Worm (Caenorhabditis elegans) whole organism, young adult: ENCODE results near the gene degl-1.
A peak's percentile ranks its signal among the peaks of the same experiment; 100 is the strongest.

Experiments
- B0035.1 ChIP-seq: sonication (generic microtip); optimal IDR thresholded peaks from 2 replicates; lab custom pipeline; 2016; ENCODE audit warnings: missing genetic modification characterization, mild to moderate bottlenecking, missing compliant biosample characterization, missing genotype, missing genetic modification reagents
- C06A6.2 ChIP-seq: fragments of 200-800 bp; sonication (Bioruptor generic); conservative IDR thresholded peaks from 2 replicates; pipeline ENCODE4 v1.3.6; 2022; ENCODE audit warnings: missing genetic modification characterization, missing compliant biosample characterization
- F33H1.4 ChIP-seq: fragments of 200-800 bp; sonication (Bioruptor generic); IDR thresholded peaks from 2 replicates; pipeline ENCODE4 v1.3.6; 2022; ENCODE audit warnings: missing genetic modification reagents, missing genetic modification characterization, missing compliant biosample characterization
- F37B4.10 ChIP-seq: fragments of 200-800 bp; sonication (Bioruptor generic); IDR thresholded peaks from 2 replicates; pipeline ENCODE4 v1.3.6; 2022; ENCODE audit warnings: missing genetic modification characterization, missing compliant biosample characterization
- F49E8.2 ChIP-seq: sonication (generic microtip); optimal IDR thresholded peaks from 3 replicates; lab custom pipeline; 2017; ENCODE audit warnings: missing genetic modification characterization, mild to moderate bottlenecking, missing compliant biosample characterization, antibody characterized with exemption, moderate library complexity; ENCODE audit not compliant: insufficient read depth
- F57A8.1 ChIP-seq: fragments of 200-800 bp; sonication (Bioruptor generic); optimal IDR thresholded peaks from 2 replicates; lab custom pipeline; 2018; ENCODE audit warnings: mild to moderate bottlenecking, missing genetic modification characterization, moderate library complexity, missing compliant biosample characterization
- T26A5.8 ChIP-seq: sonication (generic microtip); optimal IDR thresholded peaks from 2 replicates; lab custom pipeline; 2016; ENCODE audit warnings: missing genetic modification characterization, missing compliant biosample characterization
- Y53G8AR.9 ChIP-seq: fragments of 200-800 bp; sonication (Bioruptor generic); conservative IDR thresholded peaks from 2 replicates; pipeline ENCODE4 v1.3.6; 2022; ENCODE audit warnings: missing genetic modification reagents, missing genetic modification characterization, missing compliant biosample characterization
- Y95B8A.8 ChIP-seq: fragments of 200-800 bp; sonication (Bioruptor generic); IDR thresholded peaks from 2 replicates; pipeline ENCODE4 v1.3.6; 2022; ENCODE audit warnings: missing genetic modification reagents, missing genetic modification characterization, missing compliant biosample characterization
- ama-1 ChIP-seq, 3 experiments: fragments of 150-350 bp in 1 of 3; sonication (generic microtip) in 2 of 3; optimal IDR thresholded peaks; 2 replicates each; lab custom pipeline; 2014 to 2018; ENCODE audit warnings: missing biosample characterization in 2 of 3, missing genetic modification characterization in 2 of 3, missing genetic modification reagents in 2 of 3
- aptf-2 ChIP-seq: fragments of 200-800 bp; sonication (Bioruptor generic); conservative IDR thresholded peaks from 2 replicates; pipeline ENCODE4 v1.3.6; 2022; ENCODE audit warnings: missing genetic modification reagents, missing genetic modification characterization, missing compliant biosample characterization
- attf-5 ChIP-seq: fragments of 200-800 bp; sonication (Bioruptor generic); optimal IDR thresholded peaks from 2 replicates; lab custom pipeline; 2018; ENCODE audit warnings: mild to moderate bottlenecking, missing genetic modification characterization, missing compliant biosample characterization
- ccch-3 ChIP-seq: fragments of 200-800 bp; sonication (Bioruptor generic); optimal IDR thresholded peaks from 2 replicates; lab custom pipeline; 2018; ENCODE audit warnings: mild to moderate bottlenecking, missing genetic modification characterization, missing compliant biosample characterization
- cebp-1 ChIP-seq, 2 experiments: fragments of 200-800 bp in 1 of 2; sonication (Bioruptor generic) in 1 of 2; sonication (generic microtip) in 1 of 2; IDR thresholded peaks in 1 of 2; optimal IDR thresholded peaks in 1 of 2; 2 replicates each; pipeline versions ENCODE4 v1.3.6 to Lab custom; 2017 to 2022; ENCODE audit warnings: missing compliant biosample characterization in 2 of 2, missing genetic modification characterization in 2 of 2, mild to moderate bottlenecking in 1 of 2, missing genetic modification reagents in 1 of 2, moderate library complexity in 1 of 2
- ceh-100 ChIP-seq: fragments of 200-800 bp; sonication (Bioruptor generic); IDR thresholded peaks from 2 replicates; pipeline ENCODE4 v1.3.6; 2022; ENCODE audit warnings: missing genetic modification reagents, missing genetic modification characterization, missing compliant biosample characterization
- ceh-27 ChIP-seq: fragments of 200-800 bp; sonication (Bioruptor generic); optimal IDR thresholded peaks from 2 replicates; lab custom pipeline; 2018; ENCODE audit warnings: mild to moderate bottlenecking, missing genetic modification characterization, moderate library complexity, missing compliant biosample characterization
- egl-18 ChIP-seq: fragments of 200-800 bp; sonication (Bioruptor generic); IDR thresholded peaks from 2 replicates; pipeline ENCODE4 v1.3.6; 2022; ENCODE audit warnings: missing genetic modification reagents, missing genetic modification characterization, missing compliant biosample characterization
- ekl-4 ChIP-seq: fragments of 200-800 bp; sonication (Bioruptor generic); IDR thresholded peaks from 2 replicates; pipeline ENCODE4 v1.3.6; 2022; ENCODE audit warnings: missing genetic modification reagents, missing genetic modification characterization, missing compliant biosample characterization
- ets-4 ChIP-seq: fragments of 200-800 bp; sonication (Bioruptor generic); optimal IDR thresholded peaks from 2 replicates; lab custom pipeline; 2018; ENCODE audit warnings: mild to moderate bottlenecking, missing genetic modification characterization, missing compliant biosample characterization
- hmg-1.2 ChIP-seq: fragments of 200-800 bp; sonication (Bioruptor generic); IDR thresholded peaks from 2 replicates; pipeline ENCODE4 v1.3.6; 2022; ENCODE audit warnings: missing genetic modification reagents, missing genetic modification characterization, missing compliant biosample characterization
- let-607 ChIP-seq, 2 experiments: fragments of 200-800 bp in 1 of 2; sonication (Bioruptor generic) in 1 of 2; sonication (generic microtip) in 1 of 2; optimal IDR thresholded peaks; 2 replicates each; lab custom pipeline; 2016 to 2018; ENCODE audit warnings: mild to moderate bottlenecking in 2 of 2, missing compliant biosample characterization in 2 of 2, missing genetic modification characterization in 2 of 2, moderate library complexity in 2 of 2, missing genotype in 1 of 2
- lin-40 ChIP-seq: sonication (generic microtip); optimal IDR thresholded peaks from 2 replicates; lab custom pipeline; 2016; ENCODE audit warnings: missing genetic modification characterization, mild to moderate bottlenecking, missing compliant biosample characterization, missing genotype, missing genetic modification reagents
- madf-10 ChIP-seq: sonication (generic microtip); optimal IDR thresholded peaks from 2 replicates; lab custom pipeline; 2016; ENCODE audit warnings: mild to moderate bottlenecking, missing genetic modification characterization, missing compliant biosample characterization
- madf-8 ChIP-seq: fragments of 200-800 bp; sonication (Bioruptor generic); conservative IDR thresholded peaks from 2 replicates; pipeline ENCODE4 v1.3.6; 2022; ENCODE audit warnings: missing genetic modification reagents, missing genetic modification characterization, missing compliant biosample characterization
- nfya-1 ChIP-seq: sonication (generic microtip); optimal IDR thresholded peaks from 2 replicates; lab custom pipeline; 2017; ENCODE audit warnings: antibody characterized with exemption, missing compliant biosample characterization, missing genetic modification characterization, borderline replicate concordance; ENCODE audit not compliant: insufficient read depth
- pbrm-1 ChIP-seq: fragments of 200-800 bp; sonication (Bioruptor generic); IDR thresholded peaks from 2 replicates; pipeline ENCODE4 v1.3.6; 2022; ENCODE audit warnings: missing genetic modification reagents, missing genetic modification characterization, missing compliant biosample characterization
- rec-8 ChIP-seq, 2 experiments: sonication (generic microtip); optimal IDR thresholded peaks; 2 replicates each; lab custom pipeline; 2016; ENCODE audit warnings: mild to moderate bottlenecking in 2 of 2, missing genetic modification characterization in 2 of 2, missing genetic modification reagents in 2 of 2, missing genotype in 2 of 2, missing biosample characterization in 1 of 2, missing compliant biosample characterization in 1 of 2, moderate library complexity in 1 of 2
- snpc-4 ChIP-seq, 5 experiments: fragments of 150-350 bp in 1 of 5; sonication (generic microtip) in 4 of 5; optimal IDR thresholded peaks; 2 replicates each; lab custom pipeline; 2014 to 2018; ENCODE audit warnings: missing genetic modification characterization in 5 of 5, missing biosample characterization in 3 of 5, antibody characterized with exemption in 2 of 5, mild to moderate bottlenecking in 2 of 5, missing compliant biosample characterization in 2 of 5, missing genotype in 2 of 5, moderate library complexity in 2 of 5, missing genetic modification reagents in 1 of 5
- somi-1 ChIP-seq: fragments of 200-800 bp; sonication (Bioruptor generic); optimal IDR thresholded peaks from 2 replicates; lab custom pipeline; 2018; ENCODE audit warnings: mild to moderate bottlenecking, missing genetic modification characterization, missing compliant biosample characterization
- tbx-9 ChIP-seq: sonication (generic microtip); optimal IDR thresholded peaks from 2 replicates; lab custom pipeline; 2016; ENCODE audit warnings: borderline replicate concordance, missing genetic modification characterization, inconsistent platforms, missing compliant biosample characterization
- zim-3 ChIP-seq: sonication (generic microtip); optimal IDR thresholded peaks from 2 replicates; lab custom pipeline; 2017; ENCODE audit warnings: mild to moderate bottlenecking, missing genetic modification characterization, moderate library complexity, missing compliant biosample characterization
- ztf-22 ChIP-seq: fragments of 200-800 bp; sonication (Bioruptor generic); optimal IDR thresholded peaks from 2 replicates; lab custom pipeline; 2018; ENCODE audit warnings: mild to moderate bottlenecking, missing genetic modification characterization, moderate library complexity, missing compliant biosample characterization
- ztf-6 ChIP-seq: fragments of 200-800 bp; sonication (Bioruptor generic); IDR thresholded peaks from 2 replicates; pipeline ENCODE4 v1.3.6; 2022; ENCODE audit warnings: missing genetic modification reagents, missing genetic modification characterization, missing compliant biosample characterization

degl-1 gene

ce11 chrIV:14764719-14765173 is 6.5 kb downstream of the degl-1 start (continued):
- peak; percentile 27 for TF ChIP-seq ceh-27 (GFP tag; lab: Kevin White, UChicago)
- TF ChIP-seq ekl-4, result peak; percentile 71
- no peak for TF ChIP-seq rec-8 (tag; optimal IDR thresholded peaks at IDR 0.05; lab: Kevin White, UChicago)
- TF ChIP-seq let-607 (tag; optimal IDR thresholded peaks at IDR 0.05; lab: Kevin White, UChicago), result no peak
- TF ChIP-seq ztf-22 (GFP tag; lab: Kevin White, UChicago), result no peak
- peak; percentile 72 for TF ChIP-seq F33H1.4 (GFP tag; lab: Robert Waterston, UW)
- peak; percentile 97 for TF ChIP-seq hmg-1.2
- no peak for TF ChIP-seq T26A5.8
- TF ChIP-seq madf-8 (GFP tag; lab: Robert Waterston, UW), result peak; percentile 99
- TF ChIP-seq attf-5 (GFP tag; lab: Kevin White, UChicago), result no peak
- no peak for TF ChIP-seq nfya-1 (tag; lab: Kevin White, UChicago)
- peak; percentile 71 for TF ChIP-seq F49E8.2
- TF ChIP-seq zim-3 (tag; lab: Kevin White, UChicago), result no peak
- no peak for TF ChIP-seq ccch-3 (GFP tag; lab: Kevin White, UChicago)
- no peak for TF ChIP-seq tbx-9
- TF ChIP-seq somi-1 (GFP tag; lab: Kevin White, UChicago), result no peak
- peak; percentile 97 for TF ChIP-seq snpc-4 (GFP tag; optimal IDR thresholded peaks at IDR 0.05; lab: Kevin White, UChicago)
- peak; percentile 95 to 99 (median 98) for TF ChIP-seq snpc-4 (tag; optimal IDR thresholded peaks at IDR 0.05; lab: Kevin White, UChicago)
- TF ChIP-seq aptf-2 (GFP tag; lab: Robert Waterston, UW), result peak; percentile 52; the same call in 1 of the 2 replicates
- no peak for TF ChIP-seq F57A8.1 (GFP tag; lab: Kevin White, UChicago)
- TF ChIP-seq egl-18 (GFP tag; lab: Robert Waterston, UW), result no peak
- no peak for TF ChIP-seq madf-10
- TF ChIP-seq ztf-6 (GFP tag; lab: Robert Waterston, UW), result no peak
- 0 out of 2 replicates have a peak, but pooled peaks have one; percentile 47 for TF ChIP-seq Y95B8A.8 (GFP tag; lab: Robert Waterston, UW)
- no peak for TF ChIP-seq F37B4.10
- TF ChIP-seq B0035.1 (tag; lab: Kevin White, UChicago), result no peak
- no peak for TF ChIP-seq ets-4 (GFP tag; lab: Kevin White, UChicago)
- TF ChIP-seq C06A6.2, result no peak
- no peak for TF ChIP-seq lin-40 (tag; lab: Kevin White, UChicago)
- TF ChIP-seq ceh-100 (GFP tag; lab: Robert Waterston, UW), result peak; percentile 70

- TF ChIP-seq ama-1 (optimal IDR thresholded peaks at IDR 0.05; lab: Kevin White, UChicago) (peak; percentile 70), ama-1 (GFP tag; optimal IDR thresholded peaks at IDR 0.05; lab: Kevin White, UChicago) (no peak), pbrm-1 (GFP tag; lab: Robert Waterston, UW) (no peak), Y53G8AR.9 (GFP tag; lab: Robert Waterston, UW) (peak; percentile 30; the same call in 1 of the 2 replicates), cebp-1 (GFP tag; IDR thresholded peaks at IDR 0.05; lab: Robert Waterston, UW) (no peak), cebp-1 (tag; optimal IDR thresholded peaks at IDR 0.05; lab: Kevin White, UChicago) (peak; percentile 28)
Measured at ce11 chrIV:14763938-14764718, 7.1 kb downstream of the degl-1 start.
